Fruit fly (Drosophila melanogaster): Measurements from ENCODE around the gene Or65b.

dm6 chr3L:6302500-6302899 lies 22.9 kb upstream of the Or65b start:
- TF ChIP-seq psq (optimal IDR thresholded peaks at IDR 0.05) (no peak), Sin3A (optimal IDR thresholded peaks at IDR 0.05) (no peak)

All from Kc167 (cell line).